Worm (Caenorhabditis elegans) whole organism, young adult: ENCODE measurements around the gene taf-3.

Experiments used
- F39B2.1 ChIP-seq: fragments of 200-800 bp; sonication (Bioruptor generic); IDR thresholded peaks from 2 replicates; pipeline ENCODE4 v1.3.6; 2022; ENCODE audit warnings: missing genetic modification reagents, missing genetic modification characterization, missing compliant biosample characterization
- zfh-2 ChIP-seq: fragments of 200-800 bp; sonication (Bioruptor generic); conservative IDR thresholded peaks from 2 replicates; pipeline ENCODE4 v1.3.6; 2022; ENCODE audit warnings: missing genetic modification reagents, missing genetic modification characterization, missing compliant biosample characterization

The taf-3 gene

ce11 chrX:16392107-16392506 lies 59.9 kb downstream of the taf-3 start:
- peak; percentile 87 for TF ChIP-seq zfh-2 (GFP tag; lab: Robert Waterston, UW)
- TF ChIP-seq F39B2.1, result no peak
